Worm (Caenorhabditis elegans) whole organism, young adult: ENCODE results near the gene R04B5.1.

Experiments
- B0019.2 ChIP-seq: fragments of 200-800 bp; sonication (Bioruptor generic); conservative IDR thresholded peaks from 2 replicates; pipeline ENCODE4 v1.3.6; 2022; ENCODE audit warnings: missing genetic modification reagents, missing genetic modification characterization, missing compliant biosample characterization
- B0261.1 ChIP-seq: sonication (generic microtip); optimal IDR thresholded peaks from 2 replicates; lab custom pipeline; 2016; ENCODE audit warnings: mild to moderate bottlenecking, missing genetic modification characterization, moderate library complexity, missing compliant biosample characterization
- B0336.3 ChIP-seq: fragments of 200-800 bp; sonication (Bioruptor generic); IDR thresholded peaks from 2 replicates; pipeline ENCODE4 v1.3.6; 2022; ENCODE audit warnings: missing genetic modification characterization, missing compliant biosample characterization
- F23B12.7 ChIP-seq: sonication (generic microtip); optimal IDR thresholded peaks from 2 replicates; lab custom pipeline; 2017; ENCODE audit warnings: missing genetic modification characterization, mild to moderate bottlenecking, missing compliant biosample characterization, antibody characterized with exemption, moderate library complexity; ENCODE audit not compliant: insufficient read depth
- F33H1.4 ChIP-seq: fragments of 200-800 bp; sonication (Bioruptor generic); IDR thresholded peaks from 2 replicates; pipeline ENCODE4 v1.3.6; 2022; ENCODE audit warnings: missing genetic modification reagents, missing genetic modification characterization, missing compliant biosample characterization
- F39B2.1 ChIP-seq: fragments of 200-800 bp; sonication (Bioruptor generic); IDR thresholded peaks from 2 replicates; pipeline ENCODE4 v1.3.6; 2022; ENCODE audit warnings: missing genetic modification reagents, missing genetic modification characterization, missing compliant biosample characterization
- F57A8.1 ChIP-seq: fragments of 200-800 bp; sonication (Bioruptor generic); optimal IDR thresholded peaks from 2 replicates; lab custom pipeline; 2018; ENCODE audit warnings: mild to moderate bottlenecking, missing genetic modification characterization, moderate library complexity, missing compliant biosample characterization
- K11D2.4 ChIP-seq: fragments of 200-800 bp; sonication (Bioruptor generic); IDR thresholded peaks from 2 replicates; pipeline ENCODE4 v1.3.6; 2022; ENCODE audit warnings: missing genetic modification reagents, missing genetic modification characterization, missing compliant biosample characterization
- K12H6.12 ChIP-seq: fragments of 200-800 bp; sonication (Bioruptor generic); optimal IDR thresholded peaks from 2 replicates; lab custom pipeline; 2018; ENCODE audit warnings: mild to moderate bottlenecking, missing genetic modification characterization, missing compliant biosample characterization
- Y79H2A.3 ChIP-seq: fragments of 200-800 bp; sonication (Bioruptor generic); conservative IDR thresholded peaks from 2 replicates; pipeline ENCODE4 v1.3.6; 2022; ENCODE audit warnings: missing genetic modification reagents, missing genetic modification characterization, missing compliant biosample characterization
- ZK185.1 ChIP-seq: sonication (generic microtip); optimal IDR thresholded peaks from 2 replicates; lab custom pipeline; 2016; ENCODE audit warnings: mild to moderate bottlenecking, missing genetic modification characterization, missing compliant biosample characterization; ENCODE audit not compliant: poor library complexity, severe bottlenecking
- ceh-91 ChIP-seq: fragments of 200-800 bp; sonication (Bioruptor generic); IDR thresholded peaks from 2 replicates; pipeline ENCODE4 v1.3.6; 2022; ENCODE audit warnings: missing genetic modification reagents, missing genetic modification characterization, missing compliant biosample characterization
- egl-18 ChIP-seq: fragments of 200-800 bp; sonication (Bioruptor generic); IDR thresholded peaks from 2 replicates; pipeline ENCODE4 v1.3.6; 2022; ENCODE audit warnings: missing genetic modification reagents, missing genetic modification characterization, missing compliant biosample characterization
- ets-4 ChIP-seq: fragments of 200-800 bp; sonication (Bioruptor generic); optimal IDR thresholded peaks from 2 replicates; lab custom pipeline; 2018; ENCODE audit warnings: mild to moderate bottlenecking, missing genetic modification characterization, missing compliant biosample characterization
- fkh-3 ChIP-seq: sonication (generic microtip); optimal IDR thresholded peaks from 2 replicates; lab custom pipeline; 2016; ENCODE audit warnings: mild to moderate bottlenecking, missing genetic modification characterization, missing compliant biosample characterization
- hmg-1.2 ChIP-seq: fragments of 200-800 bp; sonication (Bioruptor generic); IDR thresholded peaks from 2 replicates; pipeline ENCODE4 v1.3.6; 2022; ENCODE audit warnings: missing genetic modification reagents, missing genetic modification characterization, missing compliant biosample characterization
- lag-1 ChIP-seq: fragments of 200-800 bp; sonication (Bioruptor generic); IDR thresholded peaks from 2 replicates; pipeline ENCODE4 v1.3.6; 2022; ENCODE audit warnings: missing genetic modification reagents, missing genetic modification characterization, missing compliant biosample characterization
- lin-35 ChIP-seq, 3 experiments: fragments of 150-350 bp in 2 of 3; sonication (generic microtip) in 1 of 3; optimal IDR thresholded peaks; 2 replicates each; lab custom pipeline; 2014 to 2018; ENCODE audit warnings: missing biosample characterization in 3 of 3, missing genetic modification characterization in 3 of 3, missing genetic modification reagents in 3 of 3
- lin-40 ChIP-seq: sonication (generic microtip); optimal IDR thresholded peaks from 2 replicates; lab custom pipeline; 2016; ENCODE audit warnings: missing genetic modification characterization, mild to moderate bottlenecking, missing compliant biosample characterization, missing genotype, missing genetic modification reagents
- madf-6 ChIP-seq: fragments of 200-800 bp; sonication (Bioruptor generic); IDR thresholded peaks from 2 replicates; pipeline ENCODE4 v1.3.6; 2022; ENCODE audit warnings: missing genetic modification reagents, missing genetic modification characterization, missing compliant biosample characterization
- nfyb-1 ChIP-seq: fragments of 200-800 bp; sonication (Bioruptor generic); IDR thresholded peaks from 2 replicates; pipeline ENCODE4 v1.3.6; 2022; ENCODE audit warnings: missing genetic modification reagents, missing genetic modification characterization, missing compliant biosample characterization
- nhr-120 ChIP-seq: fragments of 200-800 bp; sonication (Bioruptor generic); IDR thresholded peaks from 2 replicates; pipeline ENCODE4 v1.3.6; 2022; ENCODE audit warnings: missing genetic modification characterization, missing compliant biosample characterization
- nhr-179 ChIP-seq: sonication (generic microtip); optimal IDR thresholded peaks from 2 replicates; lab custom pipeline; 2016; ENCODE audit warnings: mild to moderate bottlenecking, missing genetic modification characterization, missing compliant biosample characterization
- nhr-80 ChIP-seq: sonication (generic microtip); optimal IDR thresholded peaks from 2 replicates; lab custom pipeline; 2016; ENCODE audit warnings: missing genetic modification characterization, missing compliant biosample characterization
- pha-4 ChIP-seq: fragments of 150-350 bp; sonication (generic microtip); optimal IDR thresholded peaks from 2 replicates; lab custom pipeline; 2014; ENCODE audit warnings: missing biosample characterization, missing genetic modification reagents, missing genetic modification characterization
- rec-8 ChIP-seq, 2 experiments: sonication (generic microtip); optimal IDR thresholded peaks; 2 replicates each; lab custom pipeline; 2016; ENCODE audit warnings: mild to moderate bottlenecking in 2 of 2, missing genetic modification characterization in 2 of 2, missing genetic modification reagents in 2 of 2, missing genotype in 2 of 2, missing biosample characterization in 1 of 2, missing compliant biosample characterization in 1 of 2, moderate library complexity in 1 of 2
- rpc-1 ChIP-seq, 2 experiments: fragments of 150-350 bp in 1 of 2; sonication (generic microtip) in 1 of 2; optimal IDR thresholded peaks; 2 replicates each; lab custom pipeline; 2014 to 2018; ENCODE audit warnings: missing biosample characterization in 1 of 2, missing genetic modification characterization in 1 of 2, missing genetic modification reagents in 1 of 2, missing genotype in 1 of 2
- snpc-3.4 ChIP-seq: sonication (generic microtip); optimal IDR thresholded peaks from 2 replicates; lab custom pipeline; 2017; ENCODE audit warnings: missing genetic modification characterization, mild to moderate bottlenecking, missing compliant biosample characterization, antibody characterized with exemption, moderate library complexity, missing genotype, missing genetic modification reagents
- tbp1 ChIP-seq: fragments of 200-800 bp; sonication (Bioruptor generic); optimal IDR thresholded peaks from 2 replicates; lab custom pipeline; 2018; ENCODE audit warnings: mild to moderate bottlenecking, missing genetic modification characterization, missing compliant biosample characterization
- zfh-2 ChIP-seq: fragments of 200-800 bp; sonication (Bioruptor generic); conservative IDR thresholded peaks from 2 replicates; pipeline ENCODE4 v1.3.6; 2022; ENCODE audit warnings: missing genetic modification reagents, missing genetic modification characterization, missing compliant biosample characterization
- zim-3 ChIP-seq: sonication (generic microtip); optimal IDR thresholded peaks from 2 replicates; lab custom pipeline; 2017; ENCODE audit warnings: mild to moderate bottlenecking, missing genetic modification characterization, moderate library complexity, missing compliant biosample characterization
- ztf-18 ChIP-seq: sonication (generic microtip); optimal IDR thresholded peaks from 2 replicates; lab custom pipeline; 2016; ENCODE audit warnings: missing genotype, mild to moderate bottlenecking, missing genetic modification characterization, missing compliant biosample characterization
- ztf-25 ChIP-seq: fragments of 200-800 bp; sonication (Bioruptor generic); IDR thresholded peaks from 2 replicates; pipeline ENCODE4 v1.3.6; 2022; ENCODE audit warnings: missing genetic modification reagents, missing genetic modification characterization, missing compliant biosample characterization
- ztf-28 ChIP-seq: fragments of 200-800 bp; sonication (Bioruptor generic); IDR thresholded peaks from 2 replicates; pipeline ENCODE4 v1.3.6; 2022; ENCODE audit warnings: missing genetic modification reagents, missing genetic modification characterization, missing compliant biosample characterization
- ztf-6 ChIP-seq: fragments of 200-800 bp; sonication (Bioruptor generic); IDR thresholded peaks from 2 replicates; pipeline ENCODE4 v1.3.6; 2022; ENCODE audit warnings: missing genetic modification reagents, missing genetic modification characterization, missing compliant biosample characterization

Gene R04B5.1

ce11 chrV:10090461-10090860 lies 12.3 kb upstream of the R04B5.1 start, which contains the start of gene R04B5.7:
R04B5.7 (minus strand) TSS chrV:10090561.
- TF ChIP-seq hmg-1.2 (no peak), rec-8 (tag; optimal IDR thresholded peaks at IDR 0.05; lab: Kevin White, UChicago) (no peak), fkh-3 (tag; lab: Kevin White, UChicago) (no peak), zim-3 (no peak), nhr-179 (tag; lab: Kevin White, UChicago) (no peak), ceh-91 (GFP tag; lab: Robert Waterston, UW) (no peak), ZK185.1 (tag; lab: Kevin White, UChicago) (no peak), ztf-6 (GFP tag; lab: Robert Waterston, UW) (no peak), B0019.2 (GFP tag; lab: Robert Waterston, UW) (no peak), F57A8.1 (no peak), ztf-28 (GFP tag; lab: Robert Waterston, UW) (no peak)

ce11 chrV:10087103-10087502 lies 9.0 kb upstream of the R04B5.1 start, which contains the start of gene R04B5.5:
R04B5.5 (plus strand) TSS chrV:10087480.
- no peak for TF ChIP-seq K12H6.12
- no peak for TF ChIP-seq ztf-25
- peak; percentile 58 for TF ChIP-seq nhr-80 (tag; lab: Kevin White, UChicago)
- no peak for TF ChIP-seq K11D2.4 (GFP tag; lab: Robert Waterston, UW)
- TF ChIP-seq lin-40 (tag; lab: Kevin White, UChicago): peak; percentile 33
- no peak for TF ChIP-seq ZK185.1 (tag; lab: Kevin White, UChicago)
- TF ChIP-seq rec-8 (tag; optimal IDR thresholded peaks at IDR 0.05; lab: Kevin White, UChicago): no peak
- no peak for TF ChIP-seq lin-35 (GFP tag; optimal IDR thresholded peaks at IDR 0.05; lab: Kevin White, UChicago)
- TF ChIP-seq nhr-120: no peak
- TF ChIP-seq, all 124 proteins: peak for 2

ce11 chrV:10086141-10086540 lies 8.0 kb upstream of the R04B5.1 start:
- TF ChIP-seq nfyb-1 (GFP tag; lab: Robert Waterston, UW) (no peak), zfh-2 (GFP tag; lab: Robert Waterston, UW) (no peak), lin-35 (GFP tag; optimal IDR thresholded peaks at IDR 0.05; lab: Kevin White, UChicago) (no peak), pha-4 (tag; lab: Kevin White, UChicago) (no peak), rpc-1 (optimal IDR thresholded peaks at IDR 0.05; lab: Kevin White, UChicago) (no peak), rpc-1 (tag; optimal IDR thresholded peaks at IDR 0.05; lab: Kevin White, UChicago) (no peak), ets-4 (GFP tag; lab: Kevin White, UChicago) (no peak), snpc-3.4 (no peak), ztf-25 (no peak), F39B2.1 (GFP tag; lab: Robert Waterston, UW) (no peak), F33H1.4 (GFP tag; lab: Robert Waterston, UW) (no peak), B0261.1 (tag; lab: Kevin White, UChicago) (no peak), tbp1 (GFP tag; lab: Kevin White, UChicago) (no peak), lag-1 (GFP tag; lab: Robert Waterston, UW) (no peak), egl-18 (GFP tag; lab: Robert Waterston, UW) (no peak), nhr-120 (no peak), madf-6 (no peak)
- TF ChIP-seq, all 124 proteins: peak for 0

- TF ChIP-seq F23B12.7: no peak
- TF ChIP-seq zfh-2 (GFP tag; lab: Robert Waterston, UW): no peak
- no peak for TF ChIP-seq egl-18 (GFP tag; lab: Robert Waterston, UW)
- TF ChIP-seq nfyb-1 (GFP tag; lab: Robert Waterston, UW): no peak
- TF ChIP-seq ztf-18 (tag; lab: Kevin White, UChicago): no peak
- no peak for TF ChIP-seq nhr-179 (tag; lab: Kevin White, UChicago)
- no peak for TF ChIP-seq tbp1 (GFP tag; lab: Kevin White, UChicago)
- no peak for TF ChIP-seq Y79H2A.3 (GFP tag; lab: Robert Waterston, UW)
- TF ChIP-seq B0336.3 (GFP tag; lab: Robert Waterston, UW): no peak
- TF ChIP-seq pha-4 (tag; lab: Kevin White, UChicago): no peak
- TF ChIP-seq, all 124 proteins: peak for 0
Measured at ce11 chrV:10084864-10085263, 6.7 kb upstream of the R04B5.1 start, which contains the start of gene R04B5.6. R04B5.6 (plus strand) TSS chrV:10085164.
